Fruit fly (Drosophila melanogaster) whole organism, embryonic: ENCODE measurements around the gene cysu.
A peak's percentile ranks its signal among the peaks of the same experiment; 100 is the strongest.

Experiments
- Ada2b ChIP-seq: fragments of 200-800 bp; sonication (Bioruptor generic); IDR thresholded peaks from 2 replicates; pipeline ENCODE4 v1.3.6; 2022; ENCODE audit warnings: missing biosample characterization, missing genetic modification characterization
- CG1024 ChIP-seq: fragments of 200-800 bp; sonication (Bioruptor generic); IDR thresholded peaks from 2 replicates; pipeline ENCODE4 v1.3.6; 2022; ENCODE audit warnings: missing biosample characterization, missing genetic modification characterization
- CG10274 ChIP-seq: fragments of 200-800 bp; sonication (Bioruptor generic); optimal IDR thresholded peaks from 3 replicates; lab custom pipeline; 2017; ENCODE audit warnings: missing biosample characterization, mild to moderate bottlenecking, missing genetic modification characterization
- CG11398 ChIP-seq: fragments of 200-800 bp; sonication (Bioruptor generic); optimal IDR thresholded peaks from 2 replicates; lab custom pipeline; 2016; ENCODE audit warnings: missing biosample characterization, missing genetic modification characterization
- CG11504 ChIP-seq: fragments of 200-800 bp; sonication (Bioruptor generic); optimal IDR thresholded peaks from 3 replicates; lab custom pipeline; 2019; ENCODE audit warnings: missing biosample characterization, mild to moderate bottlenecking, missing genetic modification characterization, moderate library complexity
- CG12219 ChIP-seq: fragments of 200-800 bp; sonication (Bioruptor generic); optimal IDR thresholded peaks from 3 replicates; lab custom pipeline; 2018; ENCODE audit warnings: missing biosample characterization, mild to moderate bottlenecking, missing genetic modification characterization
- CG13296 ChIP-seq: fragments of 200-800 bp; sonication (Bioruptor generic); optimal IDR thresholded peaks from 3 replicates; lab custom pipeline; 2018; ENCODE audit warnings: missing biosample characterization, mild to moderate bottlenecking, missing genetic modification characterization
- CG16779 ChIP-seq: fragments of 200-800 bp; sonication (Bioruptor generic); IDR thresholded peaks from 2 replicates; pipeline ENCODE4 v1.3.6; 2022; ENCODE audit warnings: missing biosample characterization, missing genetic modification characterization
- CG2678 ChIP-seq: fragments of 200-800 bp; sonication (Bioruptor generic); optimal IDR thresholded peaks from 3 replicates; lab custom pipeline; 2019; ENCODE audit warnings: missing biosample characterization, mild to moderate bottlenecking, missing genetic modification characterization, moderate library complexity
- CG30403 ChIP-seq: fragments of 200-800 bp; sonication (Bioruptor generic); optimal IDR thresholded peaks from 3 replicates; lab custom pipeline; 2016; ENCODE audit warnings: missing biosample characterization, missing genetic modification characterization
- CG31441 ChIP-seq: fragments of 200-800 bp; sonication (Bioruptor generic); IDR thresholded peaks from 2 replicates; pipeline ENCODE4 v1.3.6; 2022; ENCODE audit warnings: missing biosample characterization, missing genetic modification characterization
- CG3995 ChIP-seq: fragments of 200-800 bp; sonication (Bioruptor generic); optimal IDR thresholded peaks from 3 replicates; lab custom pipeline; 2016; ENCODE audit warnings: missing biosample characterization, missing genetic modification characterization
- CG7745 ChIP-seq: fragments of 200-800 bp; sonication (Bioruptor generic); optimal IDR thresholded peaks from 2 replicates; lab custom pipeline; 2018; ENCODE audit warnings: missing biosample characterization, mild to moderate bottlenecking, missing genetic modification characterization, moderate library complexity
- CG7839 ChIP-seq: fragments of 200-800 bp; sonication (Bioruptor generic); optimal IDR thresholded peaks from 3 replicates; lab custom pipeline; 2018; ENCODE audit warnings: missing biosample characterization, mild to moderate bottlenecking, missing genetic modification characterization, moderate library complexity
- CG8089 ChIP-seq: fragments of 200-800 bp; sonication (Bioruptor generic); optimal IDR thresholded peaks from 3 replicates; lab custom pipeline; 2016; ENCODE audit warnings: missing biosample characterization, missing genetic modification characterization
- CG9817 ChIP-seq: fragments of 200-800 bp; sonication (Bioruptor generic); optimal IDR thresholded peaks from 2 replicates; lab custom pipeline; 2018; ENCODE audit warnings: missing biosample characterization, mild to moderate bottlenecking, missing genetic modification characterization, moderate library complexity
- CG9932 ChIP-seq: fragments of 200-800 bp; sonication (Bioruptor generic); IDR thresholded peaks from 2 replicates; pipeline ENCODE4 v1.3.6; 2022; ENCODE audit warnings: missing biosample characterization, missing genetic modification characterization
- Chrac-16 ChIP-seq: fragments of 200-800 bp; sonication (Bioruptor generic); optimal IDR thresholded peaks from 3 replicates; lab custom pipeline; 2016; ENCODE audit warnings: missing biosample characterization, missing genetic modification characterization
- D19A ChIP-seq: fragments of 200-800 bp; optimal IDR thresholded peaks from 3 replicates; lab custom pipeline; 2019; ENCODE audit warnings: missing biosample characterization, mild to moderate bottlenecking, missing genetic modification characterization, moderate library complexity
- D19B ChIP-seq: fragments of 200-800 bp; sonication (Bioruptor generic); optimal IDR thresholded peaks from 2 replicates; lab custom pipeline; 2017; ENCODE audit warnings: missing biosample characterization, mild to moderate bottlenecking, missing genetic modification characterization
- GATAe ChIP-seq: fragments of 200-800 bp; sonication (Bioruptor generic); conservative IDR thresholded peaks from 2 replicates; pipeline ENCODE4 v1.3.6; 2022; ENCODE audit warnings: missing biosample characterization, missing genetic modification characterization
- Med ChIP-seq: fragments of 200-800 bp; sonication (Bioruptor generic); peaks from one replicate; lab custom pipeline; 2016; ENCODE audit warnings: missing biosample characterization, missing genetic modification characterization, mild to moderate bottlenecking, inconsistent platforms, moderate library complexity
- Mes4 ChIP-seq: fragments of 200-800 bp; sonication (Bioruptor generic); optimal IDR thresholded peaks from 2 replicates; lab custom pipeline; 2016; ENCODE audit warnings: missing biosample characterization, missing genetic modification characterization
- Side ChIP-seq: fragments of 200-800 bp; sonication (Bioruptor generic); optimal IDR thresholded peaks from 2 replicates; lab custom pipeline; 2016; ENCODE audit warnings: missing biosample characterization, missing genetic modification characterization
- Trl ChIP-seq, 3 experiments: fragments of >200 bp in 2 of 3; fragments of 200-800 bp in 1 of 3; sonication (Bioruptor generic) in 1 of 3; optimal IDR thresholded peaks; 2 replicates in 1 of 3; 3 replicates in 2 of 3; lab custom pipeline; 2016 to 2017; ENCODE audit warnings: missing biosample characterization in 1 of 3, missing genetic modification characterization in 1 of 3
- Xbp1 ChIP-seq: fragments of 200-800 bp; sonication (Bioruptor generic); optimal IDR thresholded peaks from 3 replicates; lab custom pipeline; 2016; ENCODE audit warnings: missing biosample characterization, mild to moderate bottlenecking, missing genetic modification characterization
- Xrp1 ChIP-seq: fragments of 200-800 bp; sonication (Bioruptor generic); IDR thresholded peaks from 2 replicates; pipeline ENCODE4 v1.3.6; 2022; ENCODE audit warnings: missing biosample characterization, missing genetic modification characterization
- ac ChIP-seq: fragments of 200-800 bp; sonication (Bioruptor generic); optimal IDR thresholded peaks from 3 replicates; lab custom pipeline; 2017; ENCODE audit warnings: missing biosample characterization, mild to moderate bottlenecking, missing genetic modification characterization
- ash1 ChIP-seq: fragments of 200-800 bp; sonication (Bioruptor generic); optimal IDR thresholded peaks from 2 replicates; lab custom pipeline; 2018; ENCODE audit warnings: missing biosample characterization, mild to moderate bottlenecking, missing genetic modification characterization
- bab2 ChIP-seq: fragments of 200-800 bp; sonication (Bioruptor generic); optimal IDR thresholded peaks from 2 replicates; lab custom pipeline; 2016; ENCODE audit warnings: missing biosample characterization, missing genetic modification characterization
- bowl ChIP-seq: fragments of 200-800 bp; sonication (Bioruptor generic); IDR thresholded peaks from 2 replicates; pipeline ENCODE4 v1.3.6; 2022; ENCODE audit warnings: missing biosample characterization, missing genetic modification characterization
- cad ChIP-seq: fragments of >200 bp; optimal IDR thresholded peaks from 2 replicates; lab custom pipeline; 2017; ENCODE audit warnings: missing biosample characterization, missing genetic modification characterization
- dmrt11E ChIP-seq: fragments of 200-800 bp; sonication (Bioruptor generic); optimal IDR thresholded peaks from 3 replicates; lab custom pipeline; 2018; ENCODE audit warnings: missing biosample characterization, mild to moderate bottlenecking, missing genetic modification characterization, moderate library complexity
- esg ChIP-seq: fragments of 200-800 bp; sonication (Bioruptor generic); conservative IDR thresholded peaks from 2 replicates; pipeline ENCODE4 v1.3.6; 2022; ENCODE audit warnings: missing biosample characterization, missing genetic modification characterization
- fd96Cb ChIP-seq: fragments of 200-800 bp; sonication (Bioruptor generic); optimal IDR thresholded peaks from 2 replicates; lab custom pipeline; 2018; ENCODE audit warnings: missing biosample characterization, mild to moderate bottlenecking, missing genetic modification characterization, moderate library complexity
- gem ChIP-seq: fragments of 200-800 bp; sonication (Bioruptor generic); optimal IDR thresholded peaks from 2 replicates; lab custom pipeline; 2019; ENCODE audit warnings: missing biosample characterization, mild to moderate bottlenecking, missing genetic modification characterization, moderate library complexity
- grau ChIP-seq: fragments of 200-800 bp; optimal IDR thresholded peaks from 3 replicates; lab custom pipeline; 2019; ENCODE audit warnings: missing biosample characterization, mild to moderate bottlenecking, missing genetic modification characterization, moderate library complexity
- gro ChIP-seq: fragments of 200-800 bp; sonication (Bioruptor generic); optimal IDR thresholded peaks from 2 replicates; lab custom pipeline; 2016; ENCODE audit warnings: missing biosample characterization, missing genetic modification characterization
- hth ChIP-seq: fragments of >200 bp; optimal IDR thresholded peaks from 2 replicates; lab custom pipeline; 2017; ENCODE audit warnings: inconsistent platforms
- jing ChIP-seq: fragments of 200-800 bp; sonication (Bioruptor generic); optimal IDR thresholded peaks from 2 replicates; lab custom pipeline; 2018; ENCODE audit warnings: missing biosample characterization, mild to moderate bottlenecking, missing genetic modification characterization
- lab ChIP-seq: fragments of 200-800 bp; sonication (Bioruptor generic); optimal IDR thresholded peaks from 3 replicates; lab custom pipeline; 2017; ENCODE audit warnings: missing biosample characterization, missing genetic modification characterization, mild to moderate bottlenecking, moderate library complexity, missing genetic modification reagents
- ro ChIP-seq: fragments of 200-800 bp; sonication (Bioruptor generic); IDR thresholded peaks from 2 replicates; pipeline ENCODE4 v1.3.6; 2022; ENCODE audit warnings: missing biosample characterization, missing genetic modification characterization
- sima ChIP-seq: fragments of 200-800 bp; sonication (Bioruptor generic); optimal IDR thresholded peaks from 2 replicates; lab custom pipeline; 2016; ENCODE audit warnings: missing biosample characterization, missing genetic modification characterization
- slbo ChIP-seq: fragments of 200-800 bp; sonication (Bioruptor generic); IDR thresholded peaks from 2 replicates; pipeline ENCODE4 v1.3.6; 2022; ENCODE audit warnings: missing biosample characterization, missing genetic modification characterization
- ssp ChIP-seq: fragments of 200-800 bp; sonication (Bioruptor generic); IDR thresholded peaks from 2 replicates; pipeline ENCODE4 v1.3.6; 2022; ENCODE audit warnings: missing biosample characterization, missing genetic modification characterization
- tgo ChIP-seq: fragments of 200-800 bp; sonication (Bioruptor generic); IDR thresholded peaks from 3 replicates; pipeline ENCODE4 v1.3.6; 2022; ENCODE audit warnings: missing biosample characterization, missing genetic modification characterization
- tll ChIP-seq, 2 experiments: fragments of 200-800 bp in 1 of 2; fragments of >200 bp in 1 of 2; sonication (Bioruptor generic) in 1 of 2; optimal IDR thresholded peaks; 2 replicates each; lab custom pipeline; 2017 to 2019; ENCODE audit warnings: missing biosample characterization in 2 of 2, missing genetic modification characterization in 2 of 2, mild to moderate bottlenecking in 1 of 2, moderate library complexity in 1 of 2
- trem ChIP-seq: fragments of 200-800 bp; optimal IDR thresholded peaks from 3 replicates; lab custom pipeline; 2019; ENCODE audit warnings: missing biosample characterization, mild to moderate bottlenecking, missing genetic modification characterization, moderate library complexity
- unpg ChIP-seq: fragments of 200-800 bp; sonication (Bioruptor generic); optimal IDR thresholded peaks from 3 replicates; lab custom pipeline; 2018; ENCODE audit warnings: missing biosample characterization, mild to moderate bottlenecking, missing genetic modification characterization, moderate library complexity
- wek ChIP-seq: fragments of 200-800 bp; sonication (Bioruptor generic); optimal IDR thresholded peaks from 3 replicates; lab custom pipeline; 2018; ENCODE audit warnings: missing biosample characterization, mild to moderate bottlenecking, missing genetic modification characterization, moderate library complexity
- zfh1 ChIP-seq: fragments of 200-800 bp; sonication (Bioruptor generic); IDR thresholded peaks from 3 replicates; pipeline ENCODE4 v1.3.6; 2022; ENCODE audit warnings: missing biosample characterization, missing genetic modification characterization

cysu gene

DNA sequence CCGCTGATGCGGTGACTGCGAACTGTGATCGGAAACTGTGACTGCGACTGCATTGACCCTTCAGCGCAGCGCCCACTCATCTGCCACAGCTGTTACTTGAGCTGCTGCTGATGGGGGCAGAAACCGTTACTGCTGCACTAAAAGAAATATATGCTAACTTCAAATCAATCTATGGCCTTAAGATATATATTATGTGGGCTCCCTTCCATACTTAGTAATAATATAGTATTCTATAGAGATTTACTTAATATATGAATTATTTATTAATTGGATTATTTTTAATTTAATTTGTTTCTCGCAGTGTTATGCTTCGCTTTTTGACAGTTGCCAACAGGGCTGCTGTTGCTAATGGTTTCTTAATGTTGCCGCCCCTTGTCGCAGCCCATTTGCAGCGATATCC lies 46.5 kb upstream of the cysu start (continued):
- TF ChIP-seq trem (no peak), fd96Cb (peak; percentile 10), Trl (optimal IDR thresholded peaks at IDR 0.05; lab: Kevin White, UChicago) (no peak), Trl (GFP tag; optimal IDR thresholded peaks at IDR 0.05; lab: Kevin White, UChicago) (no peak), esg (peak; percentile 51), CG2678 (tag; lab: Kevin White, UChicago) (peak; percentile 4), D19A (tag; lab: Kevin White, UChicago) (no peak), ro (GFP tag; lab: Robert Waterston, UW) (0 out of 2 replicates have a peak, but pooled peaks have one; percentile 19), slbo (peak; percentile 37; the same call in 1 of the 2 replicates), CG7745 (tag; lab: Kevin White, UChicago) (no peak), cad (GFP tag; lab: Kevin White, UChicago) (no peak), lab (GFP tag; lab: Kevin White, UChicago) (no peak), CG9932 (no peak), CG3995 (peak; percentile 90), CG30403 (GFP tag; lab: Kevin White, UChicago) (peak; percentile 32), Med (GFP tag; lab: Kevin White, UChicago) (no peak), Chrac-16 (GFP tag; lab: Kevin White, UChicago) (no peak), CG9817 (no peak), sima (GFP tag; lab: Kevin White, UChicago) (no peak), CG8089 (GFP tag; lab: Kevin White, UChicago) (no peak), tgo (GFP tag; lab: Robert Waterston, UW) (peak; percentile 47; the same call in 1 of the 3 replicates), grau (no peak), gem (tag; lab: Kevin White, UChicago) (peak; percentile 45), ash1 (GFP tag; lab: Kevin White, UChicago) (no peak), CG16779 (GFP tag; lab: Robert Waterston, UW) (no peak), CG13296 (no peak), CG11398 (GFP tag; lab: Kevin White, UChicago) (no peak), Xbp1 (GFP tag; lab: Kevin White, UChicago) (no peak), CG12219 (GFP tag; lab: Kevin White, UChicago) (no peak), bowl (GFP tag; lab: Robert Waterston, UW) (no peak), bab2 (no peak), ac (GFP tag; lab: Kevin White, UChicago) (no peak), CG10274 (no peak), ssp (GFP tag; lab: Robert Waterston, UW) (0 out of 2 replicates have a peak, but pooled peaks have one; percentile 21), tll (GFP tag; optimal IDR thresholded peaks at IDR 0.05; lab: Kevin White, UChicago) (no peak), gro (GFP tag; lab: Kevin White, UChicago) (no peak), Xrp1 (GFP tag; lab: Robert Waterston, UW) (peak; percentile 45), unpg (peak; percentile 12), hth (no peak), CG31441 (GFP tag; lab: Robert Waterston, UW) (peak; percentile 34; the same call in 1 of the 2 replicates), Mes4 (GFP tag; lab: Kevin White, UChicago) (no peak), D19B (GFP tag; lab: Kevin White, UChicago) (no peak), CG1024 (GFP tag; lab: Robert Waterston, UW) (peak; percentile 19; the same call in 1 of the 2 replicates), GATAe (no peak), wek (GFP tag; lab: Kevin White, UChicago) (no peak), dmrt11E (no peak), Side (GFP tag; lab: Kevin White, UChicago) (no peak), jing (GFP tag; lab: Kevin White, UChicago) (no peak), zfh1 (GFP tag; lab: Robert Waterston, UW) (no peak), CG7839 (tag; lab: Kevin White, UChicago) (peak; percentile 35), CG11504 (peak; percentile 48), Ada2b (GFP tag; lab: Robert Waterston, UW) (peak; percentile 17; the same call in 1 of the 2 replicates)
